Fruit fly (Drosophila melanogaster) whole organism, embryonic: ENCODE results near the gene CG18596.
A peak's percentile ranks its signal among the peaks of the same experiment; 100 is the strongest.

Experiments
- Asciz ChIP-seq: fragments of 200-800 bp; sonication (Bioruptor generic); optimal IDR thresholded peaks from 2 replicates; lab custom pipeline; 2017; ENCODE audit warnings: missing biosample characterization, mild to moderate bottlenecking, missing genetic modification characterization, missing genetic modification reagents
- Bgb ChIP-seq: fragments of 200-800 bp; sonication (Bioruptor generic); IDR thresholded peaks from 2 replicates; pipeline ENCODE4 v1.3.6; 2022; ENCODE audit warnings: missing biosample characterization, missing genetic modification characterization; ENCODE audit not compliant: partially characterized antibody
- Bteb2 ChIP-seq: fragments of 200-800 bp; sonication (Bioruptor generic); optimal IDR thresholded peaks from 2 replicates; lab custom pipeline; 2016; ENCODE audit warnings: missing biosample characterization, missing genetic modification characterization
- C15 ChIP-seq: fragments of 200-800 bp; sonication (Bioruptor generic); IDR thresholded peaks from 3 replicates; pipeline ENCODE4 v1.3.6; 2022; ENCODE audit warnings: missing biosample characterization, missing genetic modification characterization
- CG11093 ChIP-seq: fragments of 200-800 bp; sonication (Bioruptor generic); IDR thresholded peaks from 3 replicates; pipeline ENCODE4 v1.3.6; 2022; ENCODE audit warnings: missing biosample characterization, missing genetic modification characterization
- CG11398 ChIP-seq: fragments of 200-800 bp; sonication (Bioruptor generic); optimal IDR thresholded peaks from 2 replicates; lab custom pipeline; 2016; ENCODE audit warnings: missing biosample characterization, missing genetic modification characterization
- CG11695 ChIP-seq: fragments of 200-800 bp; sonication (Bioruptor generic); IDR thresholded peaks from 3 replicates; pipeline ENCODE4 v1.3.6; 2022; ENCODE audit warnings: missing biosample characterization, missing genetic modification characterization
- CG11696 ChIP-seq: fragments of 200-800 bp; sonication (Bioruptor generic); IDR thresholded peaks from 2 replicates; pipeline ENCODE4 v1.3.6; 2022; ENCODE audit warnings: missing biosample characterization, missing genetic modification characterization
- CG12299 ChIP-seq: fragments of 200-800 bp; sonication (Bioruptor generic); optimal IDR thresholded peaks from 2 replicates; lab custom pipeline; 2018; ENCODE audit warnings: missing biosample characterization, mild to moderate bottlenecking, missing genetic modification characterization
- CG1233 ChIP-seq: fragments of 200-800 bp; sonication (Bioruptor generic); optimal IDR thresholded peaks from 4 replicates; lab custom pipeline; 2018; ENCODE audit warnings: missing biosample characterization, mild to moderate bottlenecking, missing genetic modification characterization
- CG13296 ChIP-seq: fragments of 200-800 bp; sonication (Bioruptor generic); optimal IDR thresholded peaks from 3 replicates; lab custom pipeline; 2018; ENCODE audit warnings: missing biosample characterization, mild to moderate bottlenecking, missing genetic modification characterization
- CG13894 ChIP-seq: fragments of 200-800 bp; sonication (Bioruptor generic); optimal IDR thresholded peaks from 3 replicates; lab custom pipeline; 2018; ENCODE audit warnings: missing biosample characterization, mild to moderate bottlenecking, missing genetic modification characterization, moderate library complexity
- CG14441 ChIP-seq: fragments of 200-800 bp; sonication (Bioruptor generic); IDR thresholded peaks from 2 replicates; pipeline ENCODE4 v1.3.6; 2022; ENCODE audit warnings: missing biosample characterization, missing genetic modification characterization
- CG15269 ChIP-seq: fragments of 200-800 bp; sonication (Bioruptor generic); optimal IDR thresholded peaks from 2 replicates; lab custom pipeline; 2018; ENCODE audit warnings: missing biosample characterization, mild to moderate bottlenecking, missing genetic modification characterization, moderate library complexity
- CG15696 ChIP-seq: fragments of 200-800 bp; sonication (Bioruptor generic); optimal IDR thresholded peaks from 2 replicates; lab custom pipeline; 2019; ENCODE audit warnings: missing biosample characterization, mild to moderate bottlenecking, missing genetic modification characterization, moderate library complexity
- CG1602 ChIP-seq: fragments of 200-800 bp; sonication (Bioruptor generic); optimal IDR thresholded peaks from 3 replicates; lab custom pipeline; 2016; ENCODE audit warnings: missing biosample characterization, missing genetic modification characterization
- CG17186 ChIP-seq: fragments of 200-800 bp; sonication (Bioruptor generic); optimal IDR thresholded peaks from 3 replicates; lab custom pipeline; 2017; ENCODE audit warnings: missing biosample characterization, missing genetic modification reagents, missing genetic modification characterization
- CG17612 ChIP-seq: fragments of 200-800 bp; sonication (Bioruptor generic); IDR thresholded peaks from 2 replicates; pipeline ENCODE4 v1.3.6; 2022; ENCODE audit warnings: missing biosample characterization, missing genetic modification characterization
- CG18476 ChIP-seq: fragments of 200-800 bp; sonication (Bioruptor generic); optimal IDR thresholded peaks from 2 replicates; lab custom pipeline; 2016; ENCODE audit warnings: missing biosample characterization, mild to moderate bottlenecking, missing genetic modification characterization
- CG2199 ChIP-seq: fragments of 200-800 bp; sonication (Bioruptor generic); IDR thresholded peaks from 3 replicates; pipeline ENCODE4 v1.3.6; 2022; ENCODE audit warnings: missing biosample characterization, missing genetic modification characterization
- CG3065 ChIP-seq: fragments of 200-800 bp; sonication (Bioruptor generic); optimal IDR thresholded peaks from 2 replicates; lab custom pipeline; 2016; ENCODE audit warnings: missing biosample characterization, missing genetic modification characterization
- CG31224 ChIP-seq: fragments of 200-800 bp; sonication (Bioruptor generic); IDR thresholded peaks from 2 replicates; pipeline ENCODE4 v1.3.6; 2022; ENCODE audit warnings: missing biosample characterization, missing genetic modification characterization
- CG31365 ChIP-seq: fragments of 200-800 bp; sonication (Bioruptor generic); optimal IDR thresholded peaks from 2 replicates; lab custom pipeline; 2018; ENCODE audit warnings: missing biosample characterization, mild to moderate bottlenecking, missing genetic modification characterization
- CG34422 ChIP-seq: fragments of 200-800 bp; sonication (Bioruptor generic); IDR thresholded peaks from 3 replicates; pipeline ENCODE4 v1.3.6; 2022; ENCODE audit warnings: missing biosample characterization, missing genetic modification characterization
- CG4820 ChIP-seq: fragments of 200-800 bp; sonication (Bioruptor generic); optimal IDR thresholded peaks from 3 replicates; lab custom pipeline; 2016; ENCODE audit warnings: missing biosample characterization, missing genetic modification characterization
- CG7372 ChIP-seq: fragments of 200-800 bp; sonication (Bioruptor generic); IDR thresholded peaks from 2 replicates; pipeline ENCODE4 v1.3.6; 2022; ENCODE audit warnings: missing biosample characterization, missing genetic modification characterization
- Chrac-16 ChIP-seq: fragments of 200-800 bp; sonication (Bioruptor generic); optimal IDR thresholded peaks from 3 replicates; lab custom pipeline; 2016; ENCODE audit warnings: missing biosample characterization, missing genetic modification characterization
- E2f1 ChIP-seq: fragments of 200-800 bp; sonication (Bioruptor generic); IDR thresholded peaks from 2 replicates; pipeline ENCODE4 v1.3.6; 2022; ENCODE audit warnings: missing biosample characterization, missing genetic modification characterization
- E2f2 ChIP-seq: fragments of 200-800 bp; sonication (Bioruptor generic); IDR thresholded peaks from 2 replicates; pipeline ENCODE4 v1.3.6; 2022; ENCODE audit warnings: missing biosample characterization, missing genetic modification characterization
- Eip74EF ChIP-seq, 2 experiments: fragments of 200-800 bp in 1 of 2; fragments of >200 bp in 1 of 2; sonication (Bioruptor generic) in 1 of 2; optimal IDR thresholded peaks; 2 replicates each; lab custom pipeline; 2017 to 2019; ENCODE audit warnings: missing biosample characterization in 2 of 2, missing genetic modification characterization in 2 of 2, mild to moderate bottlenecking in 1 of 2, moderate library complexity in 1 of 2
- Gsc ChIP-seq: fragments of 200-800 bp; sonication (Bioruptor generic); IDR thresholded peaks from 2 replicates; pipeline ENCODE4 v1.3.6; 2022; ENCODE audit warnings: missing biosample characterization, missing genetic modification characterization
- H15 ChIP-seq: fragments of 200-800 bp; sonication (Bioruptor generic); IDR thresholded peaks from 3 replicates; pipeline ENCODE4 v1.3.6; 2022; ENCODE audit warnings: missing biosample characterization, missing genetic modification characterization
- Meics ChIP-seq: fragments of 200-800 bp; sonication (Bioruptor generic); optimal IDR thresholded peaks from 2 replicates; lab custom pipeline; 2017; ENCODE audit warnings: missing biosample characterization, mild to moderate bottlenecking, missing genetic modification characterization
- Mes4 ChIP-seq: fragments of 200-800 bp; sonication (Bioruptor generic); optimal IDR thresholded peaks from 2 replicates; lab custom pipeline; 2016; ENCODE audit warnings: missing biosample characterization, missing genetic modification characterization
- Nf-YB ChIP-seq: fragments of 200-800 bp; sonication (Bioruptor generic); optimal IDR thresholded peaks from 3 replicates; lab custom pipeline; 2019; ENCODE audit warnings: missing biosample characterization, mild to moderate bottlenecking, missing genetic modification characterization, moderate library complexity
- Optix ChIP-seq: fragments of 200-800 bp; sonication (Bioruptor generic); IDR thresholded peaks from 3 replicates; pipeline ENCODE4 v1.3.6; 2022; ENCODE audit warnings: missing biosample characterization, missing genetic modification characterization
- Vsx1 ChIP-seq: fragments of 200-800 bp; sonication (Bioruptor generic); optimal IDR thresholded peaks from 2 replicates; lab custom pipeline; 2017; ENCODE audit warnings: missing biosample characterization, mild to moderate bottlenecking, missing genetic modification characterization, missing genetic modification reagents
- Xbp1 ChIP-seq: fragments of 200-800 bp; sonication (Bioruptor generic); optimal IDR thresholded peaks from 3 replicates; lab custom pipeline; 2016; ENCODE audit warnings: missing biosample characterization, mild to moderate bottlenecking, missing genetic modification characterization
- ash1 ChIP-seq: fragments of 200-800 bp; sonication (Bioruptor generic); optimal IDR thresholded peaks from 2 replicates; lab custom pipeline; 2018; ENCODE audit warnings: missing biosample characterization, mild to moderate bottlenecking, missing genetic modification characterization
- bsh ChIP-seq, 2 experiments: fragments of 200-800 bp; sonication (Bioruptor generic); optimal IDR thresholded peaks; 2 replicates each; lab custom pipeline; 2017 to 2018; ENCODE audit warnings: mild to moderate bottlenecking in 2 of 2, missing biosample characterization in 2 of 2, missing genetic modification characterization in 2 of 2, moderate library complexity in 1 of 2
- chinmo ChIP-seq: fragments of 200-800 bp; sonication (Bioruptor generic); IDR thresholded peaks from 4 replicates; pipeline ENCODE4 v1.3.6; 2022; ENCODE audit warnings: missing biosample characterization, missing genetic modification characterization; ENCODE audit not compliant: partially characterized antibody
- croc ChIP-seq: fragments of 200-800 bp; sonication (Bioruptor generic); conservative IDR thresholded peaks from 3 replicates; pipeline ENCODE4 v1.3.6; 2022; ENCODE audit warnings: missing biosample characterization, missing genetic modification characterization
- fru ChIP-seq: fragments of >200 bp; optimal IDR thresholded peaks from 2 replicates; lab custom pipeline; 2017
- gfzf ChIP-seq: fragments of 200-800 bp; sonication (Bioruptor generic); optimal IDR thresholded peaks from 2 replicates; lab custom pipeline; 2016; ENCODE audit warnings: missing biosample characterization, mild to moderate bottlenecking, missing genetic modification characterization, moderate library complexity
- hb ChIP-seq: fragments of 200-800 bp; sonication (Bioruptor generic); IDR thresholded peaks from 3 replicates; pipeline ENCODE4 v1.3.6; 2022; ENCODE audit warnings: missing biosample characterization, missing genetic modification characterization; ENCODE audit not compliant: partially characterized antibody
- inv ChIP-seq: fragments of 200-800 bp; sonication (Bioruptor generic); IDR thresholded peaks from 2 replicates; pipeline ENCODE4 v1.3.6; 2022; ENCODE audit warnings: missing biosample characterization, missing genetic modification characterization; ENCODE audit not compliant: partially characterized antibody
- mam ChIP-seq: fragments of 200-800 bp; sonication (Bioruptor generic); optimal IDR thresholded peaks from 3 replicates; lab custom pipeline; 2016; ENCODE audit warnings: missing biosample characterization, missing genetic modification characterization
- oc ChIP-seq: fragments of 200-800 bp; sonication (Bioruptor generic); optimal IDR thresholded peaks from 2 replicates; lab custom pipeline; 2018; ENCODE audit warnings: missing biosample characterization, mild to moderate bottlenecking, missing genetic modification characterization, moderate library complexity
- pros ChIP-seq: fragments of 200-800 bp; sonication (Bioruptor generic); optimal IDR thresholded peaks from 3 replicates; lab custom pipeline; 2019; ENCODE audit warnings: missing biosample characterization, mild to moderate bottlenecking, missing genetic modification characterization, moderate library complexity
- sd ChIP-seq: fragments of 200-800 bp; sonication (Bioruptor generic); optimal IDR thresholded peaks from 3 replicates; lab custom pipeline; 2018; ENCODE audit warnings: missing biosample characterization, mild to moderate bottlenecking, missing genetic modification characterization, moderate library complexity
- unc-4 ChIP-seq: fragments of 200-800 bp; sonication (Bioruptor generic); IDR thresholded peaks from 2 replicates; pipeline ENCODE4 v1.3.6; 2022; ENCODE audit warnings: missing biosample characterization, missing genetic modification characterization; ENCODE audit not compliant: partially characterized antibody

The CG18596 gene

dm6 chr3R:22420911-22421310 lies 45.2 kb downstream of the CG18596 start, which contains the start of the genes Nop56 and mats (continued):
- TF ChIP-seq CG11695 (GFP tag; lab: Robert Waterston, UW) (no peak), hb (GFP tag; lab: Robert Waterston, UW) (no peak), unc-4 (GFP tag; lab: Robert Waterston, UW) (0 out of 2 replicates have a peak, but pooled peaks have one; percentile 38), pros (GFP tag; lab: Kevin White, UChicago) (no peak), CG2199 (no peak), mam (GFP tag; lab: Kevin White, UChicago) (no peak), Gsc (GFP tag; lab: Robert Waterston, UW) (no peak), ash1 (no peak), Nf-YB (GFP tag; lab: Kevin White, UChicago) (peak; percentile 4), oc (no peak), Eip74EF (GFP tag; optimal IDR thresholded peaks at IDR 0.05; lab: Kevin White, UChicago) (no peak), Vsx1 (GFP tag; lab: Kevin White, UChicago) (no peak), CG11093 (GFP tag; lab: Robert Waterston, UW) (no peak), CG31365 (no peak), Mes4 (GFP tag; lab: Kevin White, UChicago) (no peak), fru (no peak), CG17186 (GFP tag; lab: Kevin White, UChicago) (no peak), CG15269 (tag; lab: Kevin White, UChicago) (no peak), CG7372 (GFP tag; lab: Robert Waterston, UW) (no peak), CG18476 (GFP tag; lab: Kevin White, UChicago) (no peak), CG17612 (no peak), croc (no peak), CG15696 (tag; lab: Kevin White, UChicago) (no peak), gfzf (GFP tag; lab: Kevin White, UChicago) (peak; percentile 91), Xbp1 (no peak), chinmo (GFP tag; lab: Robert Waterston, UW) (0 out of 4 replicates have a peak, but pooled peaks have one; percentile 75), bsh (GFP tag; optimal IDR thresholded peaks at IDR 0.05; lab: Kevin White, UChicago) (no peak), CG31224 (no peak), Asciz (GFP tag; lab: Kevin White, UChicago) (no peak), CG34422 (GFP tag; lab: Robert Waterston, UW) (peak; percentile 81; the same call in 2 of the 3 replicates), inv (GFP tag; lab: Robert Waterston, UW) (no peak; the same call in 1 of the 2 replicates), Chrac-16 (GFP tag; lab: Kevin White, UChicago) (no peak), Meics (GFP tag; lab: Kevin White, UChicago) (no peak), E2f1 (GFP tag; lab: Robert Waterston, UW) (no peak), C15 (GFP tag; lab: Robert Waterston, UW) (no peak), CG4820 (GFP tag; lab: Kevin White, UChicago) (no peak), Bgb (peak; percentile 42; the same call in 1 of the 2 replicates), CG14441 (no peak), CG12299 (tag; lab: Kevin White, UChicago) (peak; percentile 28), CG11696 (GFP tag; lab: Robert Waterston, UW) (no peak), E2f2 (GFP tag; lab: Robert Waterston, UW) (peak; percentile 23; the same call in 1 of the 2 replicates), Optix (GFP tag; lab: Robert Waterston, UW) (no peak), CG1602 (GFP tag; lab: Kevin White, UChicago) (no peak), CG1233 (GFP tag; lab: Kevin White, UChicago) (no peak), CG3065 (GFP tag; lab: Kevin White, UChicago) (no peak), CG13296 (GFP tag; lab: Kevin White, UChicago) (no peak), CG11398 (no peak), H15 (GFP tag; lab: Robert Waterston, UW) (no peak), CG13894 (tag; lab: Kevin White, UChicago) (no peak), Bteb2 (GFP tag; lab: Kevin White, UChicago) (no peak), sd (tag; lab: Kevin White, UChicago) (peak; percentile 79)
